Fruit fly (Drosophila melanogaster): Measurements from ENCODE around the gene Flacc.

The Flacc gene

DNA sequence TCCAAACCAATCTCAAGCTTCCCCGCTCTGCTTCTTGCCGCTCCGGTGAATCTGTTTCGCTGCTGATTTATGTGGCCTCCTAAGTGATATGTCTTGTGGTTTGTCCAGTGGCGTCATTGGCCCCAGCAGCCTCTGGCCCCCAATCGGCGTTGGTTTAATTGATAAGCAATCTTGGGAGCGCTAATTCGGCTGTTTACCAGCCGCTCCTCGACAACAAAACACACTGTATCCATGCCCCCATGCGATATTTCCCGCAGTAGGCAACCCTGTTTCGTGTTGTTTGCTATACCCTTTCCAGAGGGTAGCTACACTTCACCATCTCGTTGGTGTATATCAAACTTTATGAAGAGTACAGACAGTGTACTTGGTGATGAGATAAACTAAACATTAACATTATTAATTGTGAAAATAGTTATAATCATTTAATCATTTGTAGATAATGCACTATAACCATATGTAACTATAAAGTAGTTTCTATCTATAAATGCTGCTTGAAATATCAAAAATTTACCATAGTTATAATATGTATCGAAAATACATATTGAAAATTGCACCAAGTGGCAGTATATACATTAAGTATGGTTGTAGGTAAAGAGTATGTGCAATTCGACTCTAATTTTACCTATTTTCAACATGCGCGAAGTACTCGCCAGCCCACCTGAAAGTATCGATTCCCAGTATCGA is 45.0 kb downstream of the Flacc start, which contains the start of gene shop (continued):
- TF ChIP-seq CG11456 (GFP tag; IDR thresholded peaks at IDR 0.05) (peak; percentile 75; the same call in 2 of the 3 replicates), slbo (GFP tag; IDR thresholded peaks at IDR 0.05) (peak; percentile 86), Dp (GFP tag; optimal IDR thresholded peaks at IDR 0.05) (no peak), Rfx (GFP tag; IDR thresholded peaks at IDR 0.05) (peak; percentile 82), sob (GFP tag; IDR thresholded peaks at IDR 0.05) (peak; percentile 76), dm (GFP tag; optimal IDR thresholded peaks at IDR 0.05) (peak; percentile 73), ttk (GFP tag; IDR thresholded peaks at IDR 0.05) (peak; percentile 67), CG2129 (GFP tag; IDR thresholded peaks at IDR 0.05; ENCODE audit: partially characterized antibody) (no peak), Drgx (GFP tag; IDR thresholded peaks at IDR 0.05) (peak; percentile 66; the same call in 1 of the 2 replicates), sim (GFP tag; IDR thresholded peaks at IDR 0.05) (0 out of 2 replicates have a peak, but pooled peaks have one; percentile 25), Atf6 (GFP tag; IDR thresholded peaks at IDR 0.05) (peak; percentile 69), hth (optimal IDR thresholded peaks at IDR 0.05) (no peak), lilli (GFP tag; optimal IDR thresholded peaks at IDR 0.05) (peak; percentile 84), jigr1 (GFP tag; IDR thresholded peaks at IDR 0.05) (no peak), chn (GFP tag; optimal IDR thresholded peaks at IDR 0.05) (peak; percentile 69), CG1602 (GFP tag; optimal IDR thresholded peaks at IDR 0.05) (peak; percentile 82), sima (GFP tag; optimal IDR thresholded peaks at IDR 0.05) (no peak), pfk (GFP tag; optimal IDR thresholded peaks at IDR 0.05) (no peak), ato (GFP tag; IDR thresholded peaks at IDR 0.05; ENCODE audit: partially characterized antibody) (no peak), Kr (GFP tag; optimal IDR thresholded peaks at IDR 0.05) (no peak), CG4360 (GFP tag; IDR thresholded peaks at IDR 0.05) (no peak), Fer1 (GFP tag; optimal IDR thresholded peaks at IDR 0.05) (peak; percentile 84), zfh1 (GFP tag; IDR thresholded peaks at IDR 0.05) (peak; percentile 76; the same call in 2 of the 3 replicates), CG8359 (GFP tag; optimal IDR thresholded peaks at IDR 0.05; ENCODE audit: borderline replicate concordance) (peak; percentile 47), usp (GFP tag; optimal IDR thresholded peaks at IDR 0.05) (no peak), Side (GFP tag; optimal IDR thresholded peaks at IDR 0.05) (peak; percentile 45), ewg (GFP tag; optimal IDR thresholded peaks at IDR 0.05) (peak; percentile 75), CG31365 (tag; optimal IDR thresholded peaks at IDR 0.05) (no peak), Med (GFP tag) (peak; percentile 90), CG11723 (GFP tag; optimal IDR thresholded peaks at IDR 0.05) (peak; percentile 80), dysf (GFP tag; IDR thresholded peaks at IDR 0.05) (peak; percentile 89), CG1647 (GFP tag; optimal IDR thresholded peaks at IDR 0.05) (peak; percentile 64), Elba2 (GFP tag; optimal IDR thresholded peaks at IDR 0.05) (no peak), Six4 (GFP tag; optimal IDR thresholded peaks at IDR 0.05) (peak; percentile 80), wor (GFP tag; IDR thresholded peaks at IDR 0.05) (peak; percentile 66), hkb (optimal IDR thresholded peaks at IDR 0.05) (no peak), hkb (GFP tag; IDR thresholded peaks at IDR 0.05) (peak; percentile 60), CG30020 (tag; optimal IDR thresholded peaks at IDR 0.05) (peak; percentile 64), sisA (GFP tag; IDR thresholded peaks at IDR 0.05) (peak; percentile 83), Hr78 (GFP tag; optimal IDR thresholded peaks at IDR 0.05) (peak in 1 of 2 experiments; percentile 63), CG10366 (GFP tag; IDR thresholded peaks at IDR 0.05) (peak; percentile 67), Atf3 (GFP tag; optimal IDR thresholded peaks at IDR 0.05) (peak; percentile 61), toy (GFP tag; IDR thresholded peaks at IDR 0.05) (peak; percentile 22; the same call in 1 of the 2 replicates), unc-4 (GFP tag; IDR thresholded peaks at IDR 0.05; ENCODE audit: partially characterized antibody) (peak; percentile 31; the same call in 1 of the 2 replicates), Dref (GFP tag; IDR thresholded peaks at IDR 0.05) (peak; percentile 52), GATAe (GFP tag; conservative IDR thresholded peaks at IDR 0.05) (no peak), CG2678 (tag; optimal IDR thresholded peaks at IDR 0.05) (peak; percentile 94), dan (GFP tag; IDR thresholded peaks at IDR 0.05) (no peak), CG11093 (GFP tag; IDR thresholded peaks at IDR 0.05) (peak; percentile 71), CG4404 (GFP tag; IDR thresholded peaks at IDR 0.05) (peak; percentile 65), Stat92E (GFP tag; optimal IDR thresholded peaks at IDR 0.05) (peak in 1 of 3 experiments; percentile 34)
